Fruit fly (Drosophila melanogaster): ENCODE measurements around the gene CG16972.
A peak's percentile ranks its signal among the peaks of the same experiment; 100 is the strongest.

CG16972 gene

DNA sequence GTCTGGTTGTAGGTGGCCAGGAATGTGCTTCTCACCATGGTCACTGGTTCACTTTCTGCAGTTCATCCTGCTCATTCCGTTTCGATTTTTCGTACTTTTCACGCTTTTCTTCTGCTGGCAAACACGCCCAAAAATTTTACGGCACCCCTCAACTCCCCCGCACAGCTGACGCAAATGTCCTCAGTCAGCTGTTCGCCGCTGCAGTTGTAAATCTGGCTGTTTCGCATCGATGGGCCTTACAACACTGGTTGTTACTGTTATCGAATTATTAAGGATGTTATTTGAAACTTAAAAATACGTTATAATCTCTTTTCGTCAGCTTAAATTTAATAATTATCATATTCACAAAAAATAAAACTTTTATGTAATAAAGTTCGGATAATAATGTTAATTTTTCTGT, 20.7 kb downstream of the CG16972 start, which contains the start of gene Mgat3:
TSS of gene Mgat3 (minus strand) at position 182 of the 400 bp plus-strand sequence.
- no peak for TF ChIP-seq Hr38 (GFP tag; optimal IDR thresholded peaks at IDR 0.05)
- TF ChIP-seq esn (GFP tag; optimal IDR thresholded peaks at IDR 0.05), result no peak
- no peak for TF ChIP-seq dac (GFP tag; optimal IDR thresholded peaks at IDR 0.05)
- no peak for TF ChIP-seq CG32006 (GFP tag; optimal IDR thresholded peaks at IDR 0.05)
- no peak for TF ChIP-seq CG6808 (GFP tag; optimal IDR thresholded peaks at IDR 0.05)
- TF ChIP-seq svp (GFP tag), result no peak
- TF ChIP-seq Eip78C (GFP tag), result no peak

DNA sequence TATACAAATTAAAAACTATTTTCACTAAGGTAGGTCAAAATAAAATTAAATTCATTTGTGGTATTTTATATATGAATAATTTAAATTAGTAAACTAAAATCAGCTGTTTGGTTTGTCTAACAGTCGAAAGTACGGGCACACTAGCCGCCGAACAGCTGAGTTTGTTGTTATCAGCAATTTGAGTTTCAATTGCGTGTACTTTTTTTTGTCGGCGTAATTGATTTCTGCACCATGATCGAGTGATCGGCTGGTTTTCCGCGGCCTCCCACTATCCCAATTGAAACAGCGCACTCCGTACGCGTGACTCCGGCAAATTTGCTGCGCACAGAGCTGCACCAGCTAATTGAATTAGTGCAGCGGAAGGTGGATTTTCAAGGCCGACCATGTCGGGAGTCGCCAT, 24.0 kb downstream of the CG16972 start, which contains the start of gene Alg7:
TSS of gene Alg7 (plus strand) at position 153 of the 400 bp plus-strand sequence.
- no peak for TF ChIP-seq CG6808 (GFP tag; optimal IDR thresholded peaks at IDR 0.05)
- no peak for TF ChIP-seq CG15336 (GFP tag; IDR thresholded peaks at IDR 0.05)

DNA sequence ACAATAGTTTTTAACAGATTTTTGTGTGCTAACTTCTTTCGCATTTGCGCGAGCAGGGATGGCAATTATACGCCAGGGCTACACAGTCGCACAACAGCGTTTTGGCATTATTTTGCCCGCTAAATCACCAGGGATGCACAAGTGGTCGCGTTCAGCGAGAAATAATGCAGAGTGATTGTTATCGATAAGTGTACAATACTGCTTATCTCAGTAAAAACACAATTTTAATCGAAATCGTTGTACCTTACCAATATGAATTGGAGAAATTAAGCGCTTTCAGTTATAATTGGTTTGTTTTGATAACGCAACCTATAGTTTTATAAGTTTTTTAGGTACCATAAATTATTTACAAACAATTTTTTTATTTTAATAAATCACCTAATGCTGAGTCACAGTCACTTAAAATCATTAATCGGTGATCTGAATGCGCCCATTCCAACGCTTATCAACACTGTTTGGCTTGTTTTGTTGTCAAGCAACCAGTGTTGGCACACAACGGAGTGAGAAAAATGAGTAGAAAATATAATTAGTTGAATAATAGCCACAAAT, 26.3 kb downstream of the CG16972 start, which contains the start of the genes Sfmbt and CG5439:
TSS of gene Sfmbt (minus strand) at position 85 of the 549 bp plus-strand sequence.
TSS of gene CG5439 (plus strand) at position 450 of the 549 bp plus-strand sequence.
- no peak; the same call in 2 of the 3 replicates for TF ChIP-seq eg (GFP tag; IDR thresholded peaks at IDR 0.05)
- TF ChIP-seq CG6854 (GFP tag; optimal IDR thresholded peaks at IDR 0.05), result no peak
- TF ChIP-seq Hr4 (GFP tag; optimal IDR thresholded peaks at IDR 0.05), result no peak
- no peak for TF ChIP-seq Lpt (GFP tag; optimal IDR thresholded peaks at IDR 0.05)
- peak; percentile 70; the same call in 1 of the 2 replicates for TF ChIP-seq Gug (GFP tag; IDR thresholded peaks at IDR 0.05)
- no peak for TF ChIP-seq Sox102F (GFP tag; optimal IDR thresholded peaks at IDR 0.05)
- TF ChIP-seq fkh (GFP tag; optimal IDR thresholded peaks at IDR 0.05), result no peak
- no peak for TF ChIP-seq CG10669 (GFP tag; optimal IDR thresholded peaks at IDR 0.05)
- peak; percentile 69 for TF ChIP-seq CG11902 (GFP tag; optimal IDR thresholded peaks at IDR 0.05)
- peak; percentile 81 for TF ChIP-seq Hr39 (GFP tag; optimal IDR thresholded peaks at IDR 0.05)
- no peak; the same call in 1 of the 2 replicates for TF ChIP-seq CG11294 (GFP tag; IDR thresholded peaks at IDR 0.05)
- TF ChIP-seq CG8319 (GFP tag; optimal IDR thresholded peaks at IDR 0.05), result no peak
- TF ChIP-seq achi (GFP tag; optimal IDR thresholded peaks at IDR 0.05), result no peak
- TF ChIP-seq Ets96B (tag; optimal IDR thresholded peaks at IDR 0.05), result peak; percentile 59
- TF ChIP-seq pdm3 (GFP tag; optimal IDR thresholded peaks at IDR 0.05), result no peak
- no peak for TF ChIP-seq CG11762 (GFP tag; optimal IDR thresholded peaks at IDR 0.05; ENCODE audit: insufficient read depth)
- TF ChIP-seq CG8119 (GFP tag; IDR thresholded peaks at IDR 0.05), result no peak
- TF ChIP-seq lz (GFP tag; optimal IDR thresholded peaks at IDR 0.05), result peak; percentile 85
- peak; percentile 71 for TF ChIP-seq CG6792 (GFP tag; optimal IDR thresholded peaks at IDR 0.05)
- no peak; the same call in 1 of the 2 replicates for TF ChIP-seq CG15336 (GFP tag; IDR thresholded peaks at IDR 0.05)
- no peak for TF ChIP-seq CG4318 (GFP tag; optimal IDR thresholded peaks at IDR 0.05)
- peak; percentile 83 for TF ChIP-seq Sox14 (GFP tag; optimal IDR thresholded peaks at IDR 0.05)
- peak; percentile 47 for TF ChIP-seq fd59A (GFP tag; optimal IDR thresholded peaks at IDR 0.05)
- TF ChIP-seq CG16779 (tag; optimal IDR thresholded peaks at IDR 0.05), result no peak
- no peak for TF ChIP-seq CG1621 (tag; optimal IDR thresholded peaks at IDR 0.05)
- TF ChIP-seq Eip75B (GFP tag; optimal IDR thresholded peaks at IDR 0.05), result no peak
- peak; percentile 75 for TF ChIP-seq Sox15 (GFP tag; optimal IDR thresholded peaks at IDR 0.05)
- TF ChIP-seq dsx (GFP tag; optimal IDR thresholded peaks at IDR 0.05; ENCODE audit: poor library complexity, severe bottlenecking), result no peak
- peak; percentile 81 for TF ChIP-seq topi (GFP tag; optimal IDR thresholded peaks at IDR 0.05)
- peak; percentile 85 for TF ChIP-seq cyc (GFP tag; optimal IDR thresholded peaks at IDR 0.05)
- TF ChIP-seq Ets21C (GFP tag; optimal IDR thresholded peaks at IDR 0.05), result peak; percentile 80
- peak; percentile 84 for TF ChIP-seq CG31627 (GFP tag; optimal IDR thresholded peaks at IDR 0.05)
- no peak for TF ChIP-seq ss (GFP tag; optimal IDR thresholded peaks at IDR 0.05)
- peak; percentile 88 for TF ChIP-seq Eip78C (GFP tag)
- TF ChIP-seq Hr38 (GFP tag; optimal IDR thresholded peaks at IDR 0.05), result no peak
- TF ChIP-seq salr (GFP tag; optimal IDR thresholded peaks at IDR 0.05), result peak in 1 of 2 experiments; percentile 39
- TF ChIP-seq vri (GFP tag; optimal IDR thresholded peaks at IDR 0.05), result no peak
- TF ChIP-seq CG6163 (GFP tag; IDR thresholded peaks at IDR 0.05), result no peak
- TF ChIP-seq esn (GFP tag; optimal IDR thresholded peaks at IDR 0.05), result peak; percentile 85
- peak; percentile 69 for TF ChIP-seq CG34406 (GFP tag; optimal IDR thresholded peaks at IDR 0.05)
- no peak for TF ChIP-seq CG7368 (GFP tag; optimal IDR thresholded peaks at IDR 0.05)
- no peak for TF ChIP-seq Met (GFP tag; optimal IDR thresholded peaks at IDR 0.05)
- peak; percentile 10 for TF ChIP-seq Eip93F (GFP tag; optimal IDR thresholded peaks at IDR 0.05)
- TF ChIP-seq dac (GFP tag; optimal IDR thresholded peaks at IDR 0.05), result peak; percentile 1

All from whole organism, prepupa.